Worm (Caenorhabditis elegans) whole organism, young adult: ENCODE data around the gene clpp-1.

Source experiments
- atf-7 ChIP-seq: sonication (generic microtip); optimal IDR thresholded peaks from 2 replicates; lab custom pipeline; 2017; ENCODE audit warnings: mild to moderate bottlenecking, missing genetic modification characterization, missing compliant biosample characterization
- attf-6 ChIP-seq: fragments of 200-800 bp; sonication (Bioruptor generic); IDR thresholded peaks from 2 replicates; pipeline ENCODE4 v1.3.6; 2022; ENCODE audit warnings: missing genetic modification reagents, missing genetic modification characterization, missing compliant biosample characterization
- die-1 ChIP-seq: sonication (generic microtip); optimal IDR thresholded peaks from 2 replicates; lab custom pipeline; 2016; ENCODE audit warnings: missing genotype, mild to moderate bottlenecking, missing genetic modification characterization, missing compliant biosample characterization
- egrh-3 ChIP-seq: fragments of 200-800 bp; sonication (Bioruptor generic); IDR thresholded peaks from 2 replicates; pipeline ENCODE4 v1.3.6; 2022; ENCODE audit warnings: missing genetic modification reagents, missing genetic modification characterization, missing compliant biosample characterization
- him-1 ChIP-seq: sonication (generic microtip); optimal IDR thresholded peaks from 2 replicates; lab custom pipeline; 2016; ENCODE audit warnings: missing genotype, missing genetic modification reagents, missing genetic modification characterization, missing compliant biosample characterization
- hsf-1 ChIP-seq: fragments of 200-800 bp; sonication (Bioruptor generic); IDR thresholded peaks from 2 replicates; pipeline ENCODE4 v1.3.6; 2022; ENCODE audit warnings: missing genetic modification reagents, missing genetic modification characterization, missing compliant biosample characterization
- let-607 ChIP-seq, 2 experiments: fragments of 200-800 bp in 1 of 2; sonication (Bioruptor generic) in 1 of 2; sonication (generic microtip) in 1 of 2; optimal IDR thresholded peaks; 2 replicates each; lab custom pipeline; 2016 to 2018; ENCODE audit warnings: mild to moderate bottlenecking in 2 of 2, missing compliant biosample characterization in 2 of 2, missing genetic modification characterization in 2 of 2, moderate library complexity in 2 of 2, missing genotype in 1 of 2
- nfyb-1 ChIP-seq: fragments of 200-800 bp; sonication (Bioruptor generic); IDR thresholded peaks from 2 replicates; pipeline ENCODE4 v1.3.6; 2022; ENCODE audit warnings: missing genetic modification reagents, missing genetic modification characterization, missing compliant biosample characterization
- pha-4 ChIP-seq: fragments of 150-350 bp; sonication (generic microtip); optimal IDR thresholded peaks from 2 replicates; lab custom pipeline; 2014; ENCODE audit warnings: missing biosample characterization, missing genetic modification reagents, missing genetic modification characterization
- unc-130 ChIP-seq: sonication (generic microtip); optimal IDR thresholded peaks from 2 replicates; lab custom pipeline; 2016; ENCODE audit warnings: missing genetic modification reagents, missing genetic modification characterization, missing compliant biosample characterization
- unc-62 ChIP-seq: fragments of 150-350 bp; optimal IDR thresholded peaks from 2 replicates; lab custom pipeline; 2014; ENCODE audit warnings: missing biosample characterization, missing genetic modification reagents, missing genetic modification characterization
- ztf-28 ChIP-seq: fragments of 200-800 bp; sonication (Bioruptor generic); IDR thresholded peaks from 2 replicates; pipeline ENCODE4 v1.3.6; 2022; ENCODE audit warnings: missing genetic modification reagents, missing genetic modification characterization, missing compliant biosample characterization

DNA sequence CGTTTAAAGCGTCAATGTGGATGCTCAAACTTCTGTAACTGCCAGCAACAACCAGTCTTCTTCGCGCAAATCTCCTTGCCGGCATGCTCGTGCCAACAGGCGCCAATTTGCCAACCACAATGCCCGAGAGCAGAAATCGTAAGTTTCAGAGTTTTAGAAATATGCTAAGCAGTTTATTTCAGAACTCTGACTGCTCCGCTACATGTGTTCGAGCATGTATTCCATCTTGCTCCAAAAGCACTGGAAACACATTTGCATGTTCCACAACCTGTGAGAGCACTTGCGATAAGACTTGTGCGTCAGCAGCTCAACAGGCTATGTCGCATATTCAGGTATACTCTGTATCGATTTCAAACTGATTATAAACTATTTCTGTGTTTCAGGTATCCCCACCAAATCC lies 27.1 kb upstream of the clpp-1 start:
- TF ChIP-seq let-607 (tag; optimal IDR thresholded peaks at IDR 0.05; lab: Kevin White, UChicago) (no peak), unc-62 (GFP tag; lab: Kevin White, UChicago) (no peak), atf-7 (tag; lab: Kevin White, UChicago) (no peak), unc-130 (GFP tag; lab: Kevin White, UChicago) (no peak), him-1 (tag; lab: Kevin White, UChicago) (no peak), nfyb-1 (GFP tag; lab: Robert Waterston, UW) (no peak), die-1 (tag; lab: Kevin White, UChicago) (no peak), hsf-1 (GFP tag; lab: Robert Waterston, UW) (no peak), ztf-28 (GFP tag; lab: Robert Waterston, UW) (no peak), egrh-3 (no peak), attf-6 (GFP tag; lab: Robert Waterston, UW) (no peak), pha-4 (tag; lab: Kevin White, UChicago) (no peak)
